Worm (Caenorhabditis elegans): ENCODE measurements around the gene F28H6.7.

F28H6.7 gene

DNA sequence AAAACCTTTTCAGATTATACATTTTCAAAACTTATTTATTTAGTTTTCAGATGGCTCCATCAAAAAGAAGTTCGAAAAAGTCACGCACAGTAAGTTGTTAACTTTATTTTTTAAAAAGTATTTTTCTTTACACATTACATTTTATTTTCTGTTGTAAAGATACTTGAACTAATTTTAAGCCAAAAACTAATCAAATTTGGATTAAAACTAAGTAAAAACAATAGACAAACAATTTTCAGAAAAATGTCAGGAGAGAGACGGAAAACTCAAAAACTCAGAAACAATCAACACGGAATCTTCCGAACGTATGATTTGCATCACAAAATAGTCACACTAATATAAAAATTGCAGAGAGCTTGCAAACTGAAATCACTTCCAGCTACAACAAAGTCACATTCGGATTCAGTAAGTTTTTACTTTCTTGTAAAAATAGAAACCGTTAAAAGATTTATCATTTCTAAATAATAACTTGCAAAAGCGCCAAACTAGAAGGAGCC is 26.0 kb downstream of the F28H6.7 start, which contains the start of gene ceh-89:
Gene ceh-89 (plus strand): TSS at position 51 of the 497 bp plus-strand sequence.
- TF ChIP-seq hlh-8 (tag; optimal IDR thresholded peaks at IDR 0.05): no peak
- no peak for TF ChIP-seq gmeb-2 (tag; optimal IDR thresholded peaks at IDR 0.05)
- no peak for TF ChIP-seq tbx-2 (tag; optimal IDR thresholded peaks at IDR 0.05)
- no peak for TF ChIP-seq ref-2 (tag; optimal IDR thresholded peaks at IDR 0.05)
- no peak for TF ChIP-seq madf-2 (tag; optimal IDR thresholded peaks at IDR 0.05)
- no peak for TF ChIP-seq fax-1 (tag; optimal IDR thresholded peaks at IDR 0.05)
- TF ChIP-seq ceh-6 (GFP tag; optimal IDR thresholded peaks at IDR 0.05): no peak
- TF ChIP-seq ztf-16 (tag; optimal IDR thresholded peaks at IDR 0.05): no peak
- no peak for TF ChIP-seq F13H6.1 (tag; optimal IDR thresholded peaks at IDR 0.05)
- no peak for TF ChIP-seq ceh-48 (tag; optimal IDR thresholded peaks at IDR 0.05)
- no peak for TF ChIP-seq nfya-1 (tag; optimal IDR thresholded peaks at IDR 0.05)
- no peak for TF ChIP-seq ceh-19 (GFP tag; optimal IDR thresholded peaks at IDR 0.05)
- TF ChIP-seq pat-9 (tag; optimal IDR thresholded peaks at IDR 0.05): no peak
- no peak for TF ChIP-seq fkh-6 (tag; optimal IDR thresholded peaks at IDR 0.05)
- no peak for TF ChIP-seq unc-86 (tag; optimal IDR thresholded peaks at IDR 0.05)
- no peak for TF ChIP-seq dmd-4 (tag; optimal IDR thresholded peaks at IDR 0.05; ENCODE audit: borderline replicate concordance)
- no peak for TF ChIP-seq che-1 (tag; optimal IDR thresholded peaks at IDR 0.05)

DNA sequence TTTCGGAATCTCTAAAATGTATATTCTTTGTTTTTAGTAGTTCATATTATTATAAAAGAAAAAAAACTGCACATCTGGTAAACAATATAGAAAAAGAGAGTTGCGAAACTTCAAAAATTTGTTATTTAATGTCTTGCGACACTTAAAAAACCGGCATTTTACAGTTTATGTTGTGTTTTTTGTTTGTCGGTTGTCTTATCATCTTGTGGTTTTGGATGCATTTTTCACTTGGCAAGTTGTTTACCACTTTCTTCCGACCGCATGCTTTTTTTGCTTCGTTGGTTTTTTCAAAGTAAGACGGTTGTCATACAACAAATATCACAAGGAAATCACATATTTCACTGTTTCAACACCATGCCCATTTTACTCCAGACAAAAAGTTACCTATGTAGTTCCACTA is 29.7 kb downstream of the F28H6.7 start:
- TF ChIP-seq mec-3 (tag; optimal IDR thresholded peaks at IDR 0.05; ENCODE audit: borderline replicate concordance) (no peak), rnt-1 (tag; optimal IDR thresholded peaks at IDR 0.05) (no peak), C38D4.7 (GFP tag; optimal IDR thresholded peaks at IDR 0.05) (no peak), ceh-24 (tag; optimal IDR thresholded peaks at IDR 0.05) (no peak), gmeb-2 (tag; optimal IDR thresholded peaks at IDR 0.05) (no peak), tbx-2 (tag; optimal IDR thresholded peaks at IDR 0.05) (no peak), ama-1 (optimal IDR thresholded peaks at IDR 0.05) (no peak)

DNA sequence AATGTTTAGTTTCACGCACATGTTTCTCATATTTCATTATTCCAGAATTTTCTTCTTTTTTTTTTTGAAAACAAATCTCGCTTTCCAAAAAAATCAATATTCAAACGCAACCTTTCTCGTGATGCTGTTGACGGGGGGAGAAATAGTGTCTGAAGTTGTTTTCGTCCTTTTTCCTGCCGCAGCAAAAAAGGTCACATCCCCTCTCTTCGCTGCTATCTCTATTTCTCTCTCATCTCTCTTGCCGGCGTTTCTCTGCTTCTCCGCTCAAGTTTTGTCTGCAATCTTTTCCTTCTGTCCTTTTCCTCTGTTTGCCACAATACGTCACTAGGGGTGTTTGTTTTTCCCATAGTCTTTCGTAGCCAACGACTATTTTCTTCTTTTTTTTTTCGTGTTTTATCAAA is 30.8 kb downstream of the F28H6.7 start:
- TF ChIP-seq ztf-16 (tag; optimal IDR thresholded peaks at IDR 0.05) (no peak), ceh-19 (GFP tag; optimal IDR thresholded peaks at IDR 0.05) (no peak), ceh-34 (tag; optimal IDR thresholded peaks at IDR 0.05) (peak; percentile 7), mec-3 (tag; optimal IDR thresholded peaks at IDR 0.05; ENCODE audit: borderline replicate concordance) (no peak), dve-1 (tag; optimal IDR thresholded peaks at IDR 0.05) (peak; percentile 14), ceh-48 (tag; optimal IDR thresholded peaks at IDR 0.05) (peak; percentile 6), hlh-30 (tag; optimal IDR thresholded peaks at IDR 0.05; ENCODE audit: insufficient read depth) (peak; percentile 46), F13H6.1 (tag; optimal IDR thresholded peaks at IDR 0.05) (no peak), pros-1 (tag; optimal IDR thresholded peaks at IDR 0.05) (peak; percentile 65), unc-42 (tag; optimal IDR thresholded peaks at IDR 0.05) (peak; percentile 28), che-1 (tag; optimal IDR thresholded peaks at IDR 0.05) (no peak), ceh-31 (tag; optimal IDR thresholded peaks at IDR 0.05) (peak; percentile 22), K09A11.1 (tag; optimal IDR thresholded peaks at IDR 0.05; ENCODE audit: insufficient read depth) (peak; percentile 32), tbx-2 (tag; optimal IDR thresholded peaks at IDR 0.05) (peak; percentile 42), ttx-3 (tag; optimal IDR thresholded peaks at IDR 0.05) (no peak), pha-4 (tag; optimal IDR thresholded peaks at IDR 0.05) (no peak), nfya-1 (tag; optimal IDR thresholded peaks at IDR 0.05) (peak; percentile 48), ceh-14 (tag; optimal IDR thresholded peaks at IDR 0.05) (no peak), ceh-6 (GFP tag; optimal IDR thresholded peaks at IDR 0.05) (no peak), ceh-22 (tag; optimal IDR thresholded peaks at IDR 0.05) (no peak), ceh-18 (tag; optimal IDR thresholded peaks at IDR 0.05) (peak; percentile 75), fkh-6 (tag; optimal IDR thresholded peaks at IDR 0.05) (no peak), hlh-8 (tag; optimal IDR thresholded peaks at IDR 0.05) (no peak)

DNA sequence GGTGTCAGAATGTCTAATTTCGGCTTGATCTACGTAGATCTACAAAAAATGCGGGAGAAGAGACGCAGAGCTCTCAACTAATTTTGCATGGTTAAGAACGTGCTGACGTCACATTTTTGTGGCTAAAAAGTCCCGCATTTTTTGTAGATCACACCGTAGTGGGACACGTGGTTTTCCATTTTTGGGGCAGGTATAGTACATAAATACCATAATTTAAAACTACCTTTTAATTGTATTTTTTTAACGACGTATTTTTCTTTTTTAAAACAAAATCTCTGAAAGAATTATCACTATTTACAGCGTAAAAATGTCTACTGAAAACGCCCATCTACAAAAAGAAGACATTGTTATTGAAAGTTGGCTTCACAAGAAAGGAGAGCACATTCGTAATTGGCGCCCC is 31.5 kb downstream of the F28H6.7 start, which contains the start of gene akt-2:
Gene akt-2 (plus strand): TSS at position 301 of the 400 bp plus-strand sequence.
- no peak for TF ChIP-seq sdc-2 (tag; optimal IDR thresholded peaks at IDR 0.05)
- TF ChIP-seq pag-3 (tag; optimal IDR thresholded peaks at IDR 0.05; ENCODE audit: borderline replicate concordance): no peak
- TF ChIP-seq sox-2 (GFP tag; IDR thresholded peaks at IDR 0.05): no peak
- TF ChIP-seq ceh-6 (GFP tag; optimal IDR thresholded peaks at IDR 0.05): no peak
- no peak for TF ChIP-seq ceh-9 (tag; optimal IDR thresholded peaks at IDR 0.05)
- no peak for TF ChIP-seq fax-1 (tag; optimal IDR thresholded peaks at IDR 0.05)
- no peak for TF ChIP-seq ceh-31 (tag; optimal IDR thresholded peaks at IDR 0.05)
- no peak for TF ChIP-seq ets-4 (tag; optimal IDR thresholded peaks at IDR 0.05)
- no peak for TF ChIP-seq fkh-6 (tag; optimal IDR thresholded peaks at IDR 0.05)
- no peak for TF ChIP-seq unc-42 (tag; optimal IDR thresholded peaks at IDR 0.05)
- no peak for TF ChIP-seq nfya-1 (tag; optimal IDR thresholded peaks at IDR 0.05)
- no peak for TF ChIP-seq K09A11.1 (tag; optimal IDR thresholded peaks at IDR 0.05; ENCODE audit: insufficient read depth)
- no peak for TF ChIP-seq T23F11.4 (GFP tag; optimal IDR thresholded peaks at IDR 0.05)
- no peak for TF ChIP-seq mec-3 (tag; optimal IDR thresholded peaks at IDR 0.05; ENCODE audit: borderline replicate concordance)
- TF ChIP-seq fkh-10 (GFP tag; optimal IDR thresholded peaks at IDR 0.05): no peak
- no peak for TF ChIP-seq dmd-4 (tag; optimal IDR thresholded peaks at IDR 0.05; ENCODE audit: borderline replicate concordance)

All from whole organism, late embryonic.